Fruit fly (Drosophila melanogaster): ENCODE measurements around the gene nmd.

The nmd gene

DNA sequence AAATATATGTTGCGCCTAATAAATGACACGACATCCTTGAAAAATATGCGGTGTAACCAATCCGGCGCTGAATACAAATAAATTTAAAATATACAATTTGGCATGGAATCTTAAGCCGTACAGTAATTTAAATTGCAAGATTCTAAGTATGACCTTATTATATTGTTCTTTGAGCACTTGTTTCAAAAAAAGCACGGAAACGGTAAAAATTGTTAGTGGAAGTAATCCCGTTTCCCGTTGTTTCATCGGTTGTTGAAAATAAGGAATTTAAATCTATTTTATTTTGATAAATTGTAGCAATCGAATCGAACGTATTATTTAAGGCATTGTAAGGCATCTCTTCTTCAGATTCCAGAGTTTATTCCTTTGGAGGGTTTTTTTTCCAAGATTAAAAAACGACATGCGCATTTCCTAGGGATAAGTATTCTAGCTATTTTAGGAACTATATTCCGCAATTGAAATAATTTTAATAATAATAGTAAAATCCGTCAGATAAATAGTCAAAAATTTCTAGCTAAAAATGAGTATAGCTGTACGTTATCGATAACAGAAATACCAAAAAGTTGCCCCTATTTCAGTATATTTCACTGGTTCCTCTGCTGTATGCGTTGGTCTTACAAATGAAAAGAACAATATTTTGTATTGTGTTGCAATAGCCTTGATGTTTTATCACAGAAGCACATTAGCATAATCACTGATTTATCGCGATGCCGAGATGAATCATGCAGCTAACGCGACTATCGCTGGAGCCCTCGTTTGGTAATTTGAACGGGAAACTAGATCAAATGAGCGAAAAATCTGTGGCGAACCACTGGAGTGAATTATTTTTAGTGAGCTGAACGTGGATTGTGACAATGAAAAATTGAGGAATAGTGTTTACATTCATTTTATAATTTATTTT is 29.6 kb upstream of the nmd start, which contains the start of gene GATAd (continued):
- no peak for TF ChIP-seq CG10979 (tag; optimal IDR thresholded peaks at IDR 0.05)
- peak; percentile 27 for TF ChIP-seq CG30403 (GFP tag; optimal IDR thresholded peaks at IDR 0.05)
- TF ChIP-seq abd-A (tag; optimal IDR thresholded peaks at IDR 0.05): no peak
- no peak for TF ChIP-seq fd3F (GFP tag; optimal IDR thresholded peaks at IDR 0.05)
- TF ChIP-seq esg (GFP tag; conservative IDR thresholded peaks at IDR 0.05): no peak
- no peak for TF ChIP-seq wdn (GFP tag; IDR thresholded peaks at IDR 0.05)
- no peak for TF ChIP-seq toy (GFP tag; IDR thresholded peaks at IDR 0.05)
- TF ChIP-seq wek (GFP tag; optimal IDR thresholded peaks at IDR 0.05): peak; percentile 5
- TF ChIP-seq lilli (GFP tag; optimal IDR thresholded peaks at IDR 0.05): peak; percentile 16
- no peak for TF ChIP-seq NK7.1 (GFP tag; optimal IDR thresholded peaks at IDR 0.05)
- no peak for TF ChIP-seq Atf3 (GFP tag; optimal IDR thresholded peaks at IDR 0.05)
- no peak for TF ChIP-seq CG12155 (GFP tag; optimal IDR thresholded peaks at IDR 0.05)
- no peak for TF ChIP-seq nerfin-2 (GFP tag; IDR thresholded peaks at IDR 0.05; ENCODE audit: partially characterized antibody)
- TF ChIP-seq Gsc (GFP tag; IDR thresholded peaks at IDR 0.05): no peak
- TF ChIP-seq CG17361 (GFP tag; IDR thresholded peaks at IDR 0.05): 0 out of 3 replicates have a peak, but pooled peaks have one; percentile 5
- no peak for TF ChIP-seq sens-2 (GFP tag; IDR thresholded peaks at IDR 0.05)
- no peak for TF ChIP-seq Gug (GFP tag; IDR thresholded peaks at IDR 0.05)
- TF ChIP-seq CG8765 (GFP tag; IDR thresholded peaks at IDR 0.05): no peak
- no peak for TF ChIP-seq fd96Cb (tag; optimal IDR thresholded peaks at IDR 0.05)
- no peak; the same call in 2 of the 3 replicates for TF ChIP-seq zen2 (GFP tag; IDR thresholded peaks at IDR 0.05; ENCODE audit: partially characterized antibody)
- no peak for TF ChIP-seq CG10431 (GFP tag; optimal IDR thresholded peaks at IDR 0.05)
- TF ChIP-seq Med (GFP tag): peak; percentile 60
- peak; percentile 14 for TF ChIP-seq mam (GFP tag; optimal IDR thresholded peaks at IDR 0.05)
- TF ChIP-seq zf30C (GFP tag; optimal IDR thresholded peaks at IDR 0.05): no peak
- no peak for TF ChIP-seq CG12942 (GFP tag; optimal IDR thresholded peaks at IDR 0.05)
- TF ChIP-seq CG13424 (tag; optimal IDR thresholded peaks at IDR 0.05): peak; percentile 21
- TF ChIP-seq CG15269 (tag; optimal IDR thresholded peaks at IDR 0.05): peak; percentile 0
- TF ChIP-seq grau (tag; optimal IDR thresholded peaks at IDR 0.05): peak; percentile 19
- TF ChIP-seq CG2129 (GFP tag; IDR thresholded peaks at IDR 0.05; ENCODE audit: partially characterized antibody): no peak
- TF ChIP-seq Optix (GFP tag; IDR thresholded peaks at IDR 0.05): no peak
- TF ChIP-seq Ptx1 (GFP tag; IDR thresholded peaks at IDR 0.05): no peak
- TF ChIP-seq gcm2 (GFP tag; optimal IDR thresholded peaks at IDR 0.05): no peak
- TF ChIP-seq corto (GFP tag; optimal IDR thresholded peaks at IDR 0.05): no peak
- TF ChIP-seq CG10147 (GFP tag; optimal IDR thresholded peaks at IDR 0.05): peak; percentile 6
- TF ChIP-seq Fer1 (GFP tag; optimal IDR thresholded peaks at IDR 0.05): no peak
- no peak for TF ChIP-seq CG16813 (GFP tag; IDR thresholded peaks at IDR 0.05; ENCODE audit: partially characterized antibody)
- peak; percentile 1 for TF ChIP-seq CTCF (GFP tag; optimal IDR thresholded peaks at IDR 0.05)
- TF ChIP-seq CG42726 (GFP tag; IDR thresholded peaks at IDR 0.05; ENCODE audit: partially characterized antibody): no peak
- TF ChIP-seq Tbp (GFP tag; optimal IDR thresholded peaks at IDR 0.05): peak; percentile 64
- no peak for TF ChIP-seq CG6254 (GFP tag; optimal IDR thresholded peaks at IDR 0.05)
- no peak for TF ChIP-seq CG15601 (tag; optimal IDR thresholded peaks at IDR 0.05)
- no peak for TF ChIP-seq CG5180 (GFP tag; optimal IDR thresholded peaks at IDR 0.05)
- TF ChIP-seq Six4 (GFP tag; optimal IDR thresholded peaks at IDR 0.05): no peak
- TF ChIP-seq sens (GFP tag): peak; percentile 67
- no peak for TF ChIP-seq ham (GFP tag; IDR thresholded peaks at IDR 0.05)
- no peak for TF ChIP-seq sim (GFP tag; IDR thresholded peaks at IDR 0.05)
- TF ChIP-seq HmgD (GFP tag; optimal IDR thresholded peaks at IDR 0.05): no peak
- TF ChIP-seq NFAT (GFP tag; IDR thresholded peaks at IDR 0.05): no peak
- TF ChIP-seq Scr (GFP tag; IDR thresholded peaks at IDR 0.05; ENCODE audit: partially characterized antibody): peak; percentile 37
- peak; percentile 28 for TF ChIP-seq CG12299 (tag; optimal IDR thresholded peaks at IDR 0.05)
